Fruit fly (Drosophila melanogaster): ENCODE results near the gene CG3815.

DNA sequence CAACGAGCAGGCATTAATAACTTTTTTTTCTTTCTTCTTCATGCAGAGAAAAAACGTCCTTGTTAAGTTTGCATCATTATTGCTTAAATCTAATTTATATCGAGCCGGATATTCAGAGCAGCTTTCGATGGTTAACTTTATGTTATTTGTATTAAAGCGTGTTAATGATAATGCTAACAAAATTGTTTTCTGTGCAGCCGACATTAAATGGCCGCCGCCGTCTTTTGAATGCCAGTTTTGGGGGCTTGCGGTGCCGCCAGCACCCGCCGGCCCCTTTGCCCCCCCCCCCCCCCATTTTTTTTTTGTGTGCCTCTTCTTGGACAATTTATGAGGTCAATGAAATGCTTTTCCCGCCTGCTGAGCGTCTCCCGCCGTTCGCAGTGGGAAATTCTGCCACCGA, 16.3 kb downstream of the CG3815 start:
- TF ChIP-seq rgr (GFP tag; optimal IDR thresholded peaks at IDR 0.05) (no peak), Hr78 (GFP tag; optimal IDR thresholded peaks at IDR 0.05) (no peak), sv (GFP tag; optimal IDR thresholded peaks at IDR 0.05) (no peak), CrebA (GFP tag; optimal IDR thresholded peaks at IDR 0.05; ENCODE audit: borderline replicate concordance) (no peak)
